Fruit fly (Drosophila melanogaster): ENCODE data around the gene CG42747.

CG42747 gene

DNA sequence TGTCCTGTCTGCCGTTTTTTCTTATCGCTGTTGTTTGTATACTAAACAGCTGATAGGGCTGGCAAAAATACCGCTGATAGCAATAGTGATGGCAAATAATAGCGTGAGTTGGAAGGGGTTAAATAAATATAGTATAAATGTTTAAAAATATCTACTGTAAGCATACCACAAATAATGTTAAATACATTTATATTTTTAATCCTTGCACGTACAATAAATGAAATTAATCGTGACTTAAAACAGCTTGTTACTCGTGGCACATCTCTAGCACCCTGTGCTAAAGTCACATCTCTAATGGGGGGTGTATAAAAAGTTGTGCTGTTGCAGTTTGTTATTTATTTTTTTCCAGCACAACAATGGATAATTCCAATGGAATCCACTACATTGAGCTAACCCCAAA is 88.0 kb downstream of the CG42747 start, which contains the start of the genes CG10147 and Bulli (continued):
- TF ChIP-seq croc (GFP tag; conservative IDR thresholded peaks at IDR 0.05) (peak; percentile 97), CG5245 (GFP tag; optimal IDR thresholded peaks at IDR 0.05) (peak; percentile 96), CG13123 (GFP tag; optimal IDR thresholded peaks at IDR 0.05) (peak; percentile 96), zf30C (GFP tag; optimal IDR thresholded peaks at IDR 0.05) (no peak), gfzf (GFP tag; optimal IDR thresholded peaks at IDR 0.05) (peak; percentile 21), exex (tag; optimal IDR thresholded peaks at IDR 0.05) (peak; percentile 79), oc (tag; optimal IDR thresholded peaks at IDR 0.05) (peak; percentile 96), btn (GFP tag; optimal IDR thresholded peaks at IDR 0.05) (peak; percentile 54), pum (GFP tag; optimal IDR thresholded peaks at IDR 0.05) (peak; percentile 92), CG17186 (GFP tag; optimal IDR thresholded peaks at IDR 0.05) (peak; percentile 82), CG3065 (GFP tag; optimal IDR thresholded peaks at IDR 0.05) (peak; percentile 95), pfk (GFP tag; optimal IDR thresholded peaks at IDR 0.05) (peak; percentile 51), unpg (GFP tag; optimal IDR thresholded peaks at IDR 0.05) (peak; percentile 95), chinmo (GFP tag; IDR thresholded peaks at IDR 0.05; ENCODE audit: partially characterized antibody) (peak; percentile 89; the same call in 2 of the 4 replicates), Atf3 (GFP tag; optimal IDR thresholded peaks at IDR 0.05) (peak; percentile 93), crp (GFP tag; optimal IDR thresholded peaks at IDR 0.05) (peak; percentile 95 to 99), Hmr (GFP tag; optimal IDR thresholded peaks at IDR 0.05) (peak; percentile 94), ro (GFP tag; IDR thresholded peaks at IDR 0.05) (peak; percentile 96), CG7357 (GFP tag; IDR thresholded peaks at IDR 0.05) (peak; percentile 93), da (GFP tag; optimal IDR thresholded peaks at IDR 0.05) (peak; percentile 83), CG4820 (GFP tag; optimal IDR thresholded peaks at IDR 0.05) (peak; percentile 98), Awh (GFP tag; IDR thresholded peaks at IDR 0.05) (peak; percentile 94), CG17361 (GFP tag; IDR thresholded peaks at IDR 0.05) (peak; percentile 99), CG34376 (GFP tag; optimal IDR thresholded peaks at IDR 0.05) (peak; percentile 93), vfl (GFP tag; optimal IDR thresholded peaks at IDR 0.05) (peak; percentile 89), CG10274 (GFP tag; optimal IDR thresholded peaks at IDR 0.05) (peak; percentile 81), zfh1 (GFP tag; IDR thresholded peaks at IDR 0.05) (peak; percentile 98), CG14050 (GFP tag; IDR thresholded peaks at IDR 0.05) (peak; percentile 93), ab (GFP tag; optimal IDR thresholded peaks at IDR 0.05) (peak; percentile 92), bsh (GFP tag; optimal IDR thresholded peaks at IDR 0.05) (peak; percentile 52 to 98), tna (GFP tag; IDR thresholded peaks at IDR 0.05; ENCODE audit: partially characterized antibody) (peak; percentile 84), scrt (GFP tag; optimal IDR thresholded peaks at IDR 0.05) (peak; percentile 87), lbe (GFP tag; optimal IDR thresholded peaks at IDR 0.05) (peak; percentile 95), CG1529 (GFP tag; optimal IDR thresholded peaks at IDR 0.05) (peak; percentile 91), CG2712 (tag; optimal IDR thresholded peaks at IDR 0.05) (peak; percentile 99), yki (optimal IDR thresholded peaks at IDR 0.05) (no peak), nau (GFP tag; optimal IDR thresholded peaks at IDR 0.05) (peak; percentile 88), HmgD (GFP tag; optimal IDR thresholded peaks at IDR 0.05) (peak; percentile 78), D19B (GFP tag; optimal IDR thresholded peaks at IDR 0.05) (peak; percentile 88), CG7839 (tag; optimal IDR thresholded peaks at IDR 0.05) (peak; percentile 97), Xbp1 (GFP tag; optimal IDR thresholded peaks at IDR 0.05) (peak; percentile 99), CG9876 (GFP tag; optimal IDR thresholded peaks at IDR 0.05) (peak; percentile 88), Ssrp (tag; optimal IDR thresholded peaks at IDR 0.05) (peak; percentile 98), CG7928 (GFP tag; optimal IDR thresholded peaks at IDR 0.05) (peak; percentile 98), nmo (GFP tag; optimal IDR thresholded peaks at IDR 0.05) (peak; percentile 99), eve (GFP tag; optimal IDR thresholded peaks at IDR 0.05) (no peak), vvl (GFP tag; IDR thresholded peaks at IDR 0.05) (peak; percentile 99), sr (GFP tag; IDR thresholded peaks at IDR 0.05) (peak; percentile 84)
